Fruit fly (Drosophila melanogaster) whole organism, prepupa: ENCODE results near the gene CG12947.

Experiments used
- Blimp-1 ChIP-seq: fragments of 200-800 bp; sonication (Bioruptor generic); optimal IDR thresholded peaks from 3 replicates; lab custom pipeline; 2017; ENCODE audit warnings: missing biosample characterization, missing genetic modification characterization, mild to moderate bottlenecking, moderate library complexity, missing genetic modification reagents
- CG10631 ChIP-seq: fragments of 200-800 bp; sonication (Bioruptor generic); optimal IDR thresholded peaks from 2 replicates; lab custom pipeline; 2016; ENCODE audit warnings: missing biosample characterization, missing genetic modification characterization
- CG11294 ChIP-seq: fragments of 200-800 bp; sonication (Bioruptor generic); IDR thresholded peaks from 2 replicates; pipeline ENCODE4 v1.3.6; 2022; ENCODE audit warnings: missing biosample characterization, missing genetic modification characterization
- CG11902 ChIP-seq: fragments of 200-800 bp; sonication (Bioruptor generic); optimal IDR thresholded peaks from 3 replicates; lab custom pipeline; 2016; ENCODE audit warnings: missing biosample characterization, missing genetic modification characterization
- CG1621 ChIP-seq: fragments of 200-800 bp; sonication (Bioruptor generic); optimal IDR thresholded peaks from 3 replicates; lab custom pipeline; 2018; ENCODE audit warnings: missing biosample characterization, mild to moderate bottlenecking, missing genetic modification characterization
- CG16779 ChIP-seq: fragments of 200-800 bp; sonication (Bioruptor generic); optimal IDR thresholded peaks from 3 replicates; lab custom pipeline; 2017; ENCODE audit warnings: missing biosample characterization, mild to moderate bottlenecking, missing genetic modification characterization
- CG3032 ChIP-seq: fragments of 200-800 bp; optimal IDR thresholded peaks from 2 replicates; lab custom pipeline; 2019; ENCODE audit warnings: missing biosample characterization, mild to moderate bottlenecking, missing genetic modification characterization, moderate library complexity
- CG32006 ChIP-seq: fragments of 200-800 bp; sonication (Bioruptor generic); optimal IDR thresholded peaks from 3 replicates; lab custom pipeline; 2017; ENCODE audit warnings: missing biosample characterization, mild to moderate bottlenecking, missing genetic modification characterization
- CG34406 ChIP-seq: fragments of 200-800 bp; sonication (Bioruptor generic); optimal IDR thresholded peaks from 3 replicates; lab custom pipeline; 2016; ENCODE audit warnings: missing biosample characterization, missing genetic modification characterization
- CG3919 ChIP-seq: fragments of 200-800 bp; sonication (Bioruptor generic); optimal IDR thresholded peaks from 3 replicates; lab custom pipeline; 2016; ENCODE audit warnings: missing biosample characterization, missing genetic modification characterization
- CG4318 ChIP-seq: fragments of 200-800 bp; sonication (Bioruptor generic); optimal IDR thresholded peaks from 3 replicates; lab custom pipeline; 2017; ENCODE audit warnings: missing biosample characterization, mild to moderate bottlenecking, missing genetic modification characterization
- CG6276 ChIP-seq: fragments of 200-800 bp; sonication (Bioruptor generic); optimal IDR thresholded peaks from 2 replicates; lab custom pipeline; 2017; ENCODE audit warnings: missing biosample characterization, mild to moderate bottlenecking, missing genetic modification characterization
- CG6792 ChIP-seq: fragments of 200-800 bp; sonication (Bioruptor generic); optimal IDR thresholded peaks from 3 replicates; lab custom pipeline; 2016; ENCODE audit warnings: missing biosample characterization, missing genetic modification characterization
- CG6808 ChIP-seq: fragments of 200-800 bp; sonication (Bioruptor generic); optimal IDR thresholded peaks from 3 replicates; lab custom pipeline; 2017; ENCODE audit warnings: missing biosample characterization, missing genetic modification characterization, mild to moderate bottlenecking, moderate library complexity, missing genetic modification reagents
- CG6854 ChIP-seq: fragments of 200-800 bp; sonication (Bioruptor generic); optimal IDR thresholded peaks from 2 replicates; lab custom pipeline; 2017; ENCODE audit warnings: missing biosample characterization, mild to moderate bottlenecking, missing genetic modification characterization
- CG8119 ChIP-seq: fragments of 200-800 bp; sonication (Bioruptor generic); IDR thresholded peaks from 3 replicates; pipeline ENCODE4 v1.3.6; 2022; ENCODE audit warnings: missing biosample characterization, missing genetic modification characterization
- CG8632 ChIP-seq: fragments of 200-800 bp; sonication (Bioruptor generic); optimal IDR thresholded peaks from 3 replicates; lab custom pipeline; 2016; ENCODE audit warnings: missing biosample characterization, missing genetic modification characterization
- CG9139 ChIP-seq: fragments of 200-800 bp; sonication (Bioruptor generic); optimal IDR thresholded peaks from 3 replicates; lab custom pipeline; 2017; ENCODE audit warnings: missing biosample characterization, mild to moderate bottlenecking, missing genetic modification characterization
- Eip75B ChIP-seq: fragments of 200-800 bp; sonication (Bioruptor generic); optimal IDR thresholded peaks from 3 replicates; lab custom pipeline; 2016; ENCODE audit warnings: missing biosample characterization, missing genetic modification characterization
- Eip78C ChIP-seq: fragments of 200-800 bp; sonication (Bioruptor generic); peaks from one replicate; lab custom pipeline; 2016; ENCODE audit warnings: missing biosample characterization, missing genetic modification characterization
- Ets21C ChIP-seq: fragments of 200-800 bp; sonication (Bioruptor generic); optimal IDR thresholded peaks from 3 replicates; lab custom pipeline; 2016; ENCODE audit warnings: missing biosample characterization, missing genetic modification characterization
- Hr38 ChIP-seq: sonication (Bioruptor generic); optimal IDR thresholded peaks from 2 replicates; lab custom pipeline; 2016; ENCODE audit warnings: missing biosample characterization, missing genetic modification characterization
- Hr4 ChIP-seq: fragments of 200-800 bp; sonication (Bioruptor generic); optimal IDR thresholded peaks from 3 replicates; lab custom pipeline; 2016; ENCODE audit warnings: missing biosample characterization, missing genetic modification characterization
- Lpt ChIP-seq: fragments of 200-800 bp; sonication (Bioruptor generic); optimal IDR thresholded peaks from 3 replicates; lab custom pipeline; 2016; ENCODE audit warnings: missing biosample characterization, missing genetic modification characterization
- Met ChIP-seq: fragments of 200-800 bp; sonication (Bioruptor generic); optimal IDR thresholded peaks from 3 replicates; lab custom pipeline; 2016; ENCODE audit warnings: missing biosample characterization, missing genetic modification characterization
- Smox ChIP-seq: fragments of 200-800 bp; sonication (Bioruptor generic); optimal IDR thresholded peaks from 3 replicates; lab custom pipeline; 2016; ENCODE audit warnings: missing biosample characterization, missing genetic modification characterization
- Sox102F ChIP-seq: fragments of 200-800 bp; sonication (Bioruptor generic); optimal IDR thresholded peaks from 2 replicates; lab custom pipeline; 2016; ENCODE audit warnings: missing biosample characterization, mild to moderate bottlenecking, missing genetic modification characterization
- Sox14 ChIP-seq: fragments of 200-800 bp; sonication (Bioruptor generic); optimal IDR thresholded peaks from 3 replicates; lab custom pipeline; 2016; ENCODE audit warnings: missing biosample characterization, missing genetic modification characterization
- Sox15 ChIP-seq: fragments of 200-800 bp; sonication (Bioruptor generic); optimal IDR thresholded peaks from 3 replicates; lab custom pipeline; 2016; ENCODE audit warnings: missing biosample characterization, missing genetic modification characterization
- achi ChIP-seq: fragments of 200-800 bp; sonication (Bioruptor generic); optimal IDR thresholded peaks from 3 replicates; lab custom pipeline; 2016; ENCODE audit warnings: missing biosample characterization, missing genetic modification characterization
- dsx ChIP-seq: fragments of 200-800 bp; optimal IDR thresholded peaks from 3 replicates; lab custom pipeline; 2019; ENCODE audit warnings: missing biosample characterization, mild to moderate bottlenecking, missing genetic modification characterization, moderate library complexity; ENCODE audit not compliant: poor library complexity, severe bottlenecking
- esn ChIP-seq: fragments of 200-800 bp; sonication (Bioruptor generic); optimal IDR thresholded peaks from 2 replicates; lab custom pipeline; 2016; ENCODE audit warnings: missing biosample characterization, mild to moderate bottlenecking, missing genetic modification characterization, moderate library complexity
- fd85E ChIP-seq: fragments of 200-800 bp; sonication (Bioruptor generic); optimal IDR thresholded peaks from 3 replicates; lab custom pipeline; 2016; ENCODE audit warnings: missing biosample characterization, missing genetic modification characterization
- fkh ChIP-seq: fragments of 200-800 bp; sonication (Bioruptor generic); optimal IDR thresholded peaks from 3 replicates; lab custom pipeline; 2017; ENCODE audit warnings: missing biosample characterization, mild to moderate bottlenecking, missing genetic modification characterization, moderate library complexity
- net ChIP-seq: fragments of 200-800 bp; sonication (Bioruptor generic); optimal IDR thresholded peaks from 3 replicates; lab custom pipeline; 2016; ENCODE audit warnings: missing biosample characterization, missing genetic modification characterization
- pdm3 ChIP-seq: fragments of 200-800 bp; sonication (Bioruptor generic); optimal IDR thresholded peaks from 3 replicates; lab custom pipeline; 2016; ENCODE audit warnings: missing biosample characterization, missing genetic modification characterization
- salr ChIP-seq, 2 experiments: fragments of 200-800 bp; sonication (Bioruptor generic); optimal IDR thresholded peaks; 3 replicates each; lab custom pipeline; 2016 to 2018; ENCODE audit warnings: missing biosample characterization in 2 of 2, missing genetic modification characterization in 2 of 2, mild to moderate bottlenecking in 1 of 2
- spab ChIP-seq: fragments of 200-800 bp; sonication (Bioruptor generic); optimal IDR thresholded peaks from 2 replicates; lab custom pipeline; 2017; ENCODE audit warnings: missing biosample characterization, mild to moderate bottlenecking, missing genetic modification characterization, missing genetic modification reagents
- topi ChIP-seq: fragments of 200-800 bp; sonication (Bioruptor generic); optimal IDR thresholded peaks from 3 replicates; lab custom pipeline; 2016; ENCODE audit warnings: missing biosample characterization, missing genetic modification characterization
- vri ChIP-seq: fragments of 200-800 bp; sonication (Bioruptor generic); optimal IDR thresholded peaks from 3 replicates; lab custom pipeline; 2016; ENCODE audit warnings: missing biosample characterization, mild to moderate bottlenecking, missing genetic modification characterization

Gene CG12947

dm6 chr3R:9740713-9741112 lies 39.2 kb upstream of the CG12947 start, which contains the start of gene Pnn:
Gene Pnn, plus strand, starts transcription at chr3R:9740899.
- TF ChIP-seq CG8119 (GFP tag; lab: Robert Waterston, UW), result no peak
- TF ChIP-seq Eip78C, result peak; percentile 43
- no peak for TF ChIP-seq achi (GFP tag; lab: Kevin White, UChicago)
- TF ChIP-seq Sox14 (GFP tag; lab: Kevin White, UChicago), result no peak

dm6 chr3R:9743217-9743616 lies 36.6 kb upstream of the CG12947 start, which contains the start of gene CG31415:
Gene CG31415, plus strand, starts transcription at chr3R:9743517.
- no peak for TF ChIP-seq pdm3
- no peak for TF ChIP-seq Sox15 (GFP tag; lab: Kevin White, UChicago)
- TF ChIP-seq CG32006, result no peak
- no peak for TF ChIP-seq dsx (GFP tag; lab: Kevin White, UChicago)
- TF ChIP-seq net, result no peak
- TF ChIP-seq CG1621, result no peak
- no peak for TF ChIP-seq Blimp-1 (GFP tag; lab: Kevin White, UChicago)
- no peak for TF ChIP-seq CG4318
- TF ChIP-seq, all 60 proteins: peak for 0

- TF ChIP-seq CG1621 (no peak), CG6808 (GFP tag; lab: Kevin White, UChicago) (no peak), Hr38 (GFP tag; lab: Kevin White, UChicago) (no peak), esn (GFP tag; lab: Kevin White, UChicago) (no peak)
Observed at dm6 chr3R:9743995-9744394, 35.9 kb upstream of the CG12947 start.

- TF ChIP-seq topi (GFP tag; lab: Kevin White, UChicago), result no peak
Observed at dm6 chr3R:9745442-9745841, 34.4 kb upstream of the CG12947 start.

- TF ChIP-seq Eip78C (peak; percentile 19), spab (GFP tag; lab: Kevin White, UChicago) (no peak), CG3032 (tag; lab: Kevin White, UChicago) (no peak), Lpt (no peak), fkh (GFP tag; lab: Kevin White, UChicago) (no peak), CG34406 (GFP tag; lab: Kevin White, UChicago) (no peak)
- TF ChIP-seq, all 60 proteins: peak for 1
Observed at dm6 chr3R:9746267-9746666, 33.6 kb upstream of the CG12947 start, which contains the start of gene CG34409. Gene CG34409, minus strand, starts transcription at chr3R:9746367.

dm6 chr3R:9747272-9747874 lies 32.5 kb upstream of the CG12947 start, which contains the start of gene CG12948:
Gene CG12948, minus strand, starts transcription at chr3R:9747744.
- no peak for TF ChIP-seq vri (GFP tag; lab: Kevin White, UChicago)
- TF ChIP-seq Hr38 (GFP tag; lab: Kevin White, UChicago), result no peak
- TF ChIP-seq CG6808 (GFP tag; lab: Kevin White, UChicago), result no peak
- no peak for TF ChIP-seq CG34406 (GFP tag; lab: Kevin White, UChicago)
- no peak for TF ChIP-seq Sox102F (GFP tag; lab: Kevin White, UChicago)
- TF ChIP-seq CG9139 (GFP tag; lab: Kevin White, UChicago), result no peak
- TF ChIP-seq CG6276 (GFP tag; lab: Kevin White, UChicago), result no peak
- no peak for TF ChIP-seq Ets21C
- TF ChIP-seq CG6792, result peak; percentile 49
- TF ChIP-seq pdm3, result no peak
- no peak for TF ChIP-seq Smox (GFP tag; lab: Kevin White, UChicago)
- TF ChIP-seq spab (GFP tag; lab: Kevin White, UChicago), result no peak
- TF ChIP-seq CG11902, result no peak
- no peak for TF ChIP-seq Met
- no peak for TF ChIP-seq fd85E (GFP tag; lab: Kevin White, UChicago)
- no peak for TF ChIP-seq CG11294
- TF ChIP-seq Hr4 (GFP tag; lab: Kevin White, UChicago), result no peak
- no peak for TF ChIP-seq CG8632 (GFP tag; lab: Kevin White, UChicago)
- no peak for TF ChIP-seq CG3919 (GFP tag; lab: Kevin White, UChicago)
- no peak for TF ChIP-seq net
- TF ChIP-seq achi (GFP tag; lab: Kevin White, UChicago), result no peak
- no peak for TF ChIP-seq salr (GFP tag; optimal IDR thresholded peaks at IDR 0.05; lab: Kevin White, UChicago)
- TF ChIP-seq CG8119 (GFP tag; lab: Robert Waterston, UW), result peak; percentile 48; the same call in 1 of the 3 replicates
- TF ChIP-seq Eip75B (GFP tag; lab: Kevin White, UChicago), result no peak
- peak; percentile 69 for TF ChIP-seq CG6854 (GFP tag; lab: Kevin White, UChicago)
- TF ChIP-seq CG10631 (GFP tag; lab: Kevin White, UChicago), result no peak
- no peak for TF ChIP-seq CG16779 (tag; lab: Kevin White, UChicago)
- no peak for TF ChIP-seq dsx (GFP tag; lab: Kevin White, UChicago)
- TF ChIP-seq CG4318, result no peak
